Fruit fly (Drosophila melanogaster) Kc167 (cell line): ENCODE measurements around the gene CG10333.

Experiments used
- Myc ChIP-seq: fragments of >200 bp; optimal IDR thresholded peaks from 2 replicates; lab custom pipeline; 2017; ENCODE audit warnings: missing external identifiers
- Sin3A ChIP-seq: fragments of >200 bp; optimal IDR thresholded peaks from 2 replicates; lab custom pipeline; 2018; ENCODE audit warnings: missing external identifiers
- h ChIP-seq: fragments of >200 bp; optimal IDR thresholded peaks from 3 replicates; lab custom pipeline; 2018; ENCODE audit warnings: missing external identifiers
- insv ChIP-seq: fragments of >200 bp; optimal IDR thresholded peaks from 3 replicates; lab custom pipeline; 2018; ENCODE audit warnings: missing external identifiers
- psq ChIP-seq: fragments of >200 bp; optimal IDR thresholded peaks from 2 replicates; lab custom pipeline; 2017; ENCODE audit warnings: missing external identifiers
- ttk ChIP-seq: sonication (Bioruptor generic); optimal IDR thresholded peaks from 2 replicates; lab custom pipeline; 2017; ENCODE audit warnings: missing external identifiers

dm6 chr2L:18566235-18567158 lies 40.1 kb upstream of the CG10333 start:
- TF ChIP-seq psq (no peak), h (no peak), Myc (lab: Kevin White, UChicago) (no peak), insv (lab: Kevin White, UChicago) (no peak), Sin3A (no peak), ttk (lab: Kevin White, UChicago) (no peak)
